Worm (Caenorhabditis elegans): ENCODE measurements around the gene ech-4.

ce11 chrII:10851110-10851509 lies 30.3 kb downstream of the ech-4 start:
- no peak for TF ChIP-seq F13C5.2 (tag; optimal IDR thresholded peaks at IDR 0.05)
- TF ChIP-seq B0310.2 (tag; optimal IDR thresholded peaks at IDR 0.05), result no peak
- no peak for TF ChIP-seq aly-1 (tag; optimal IDR thresholded peaks at IDR 0.05)
- no peak for TF ChIP-seq ama-1 (optimal IDR thresholded peaks at IDR 0.05)
- no peak for TF ChIP-seq tbx-37 (GFP tag; conservative IDR thresholded peaks at IDR 0.05)
- no peak for TF ChIP-seq sea-1 (GFP tag; conservative IDR thresholded peaks at IDR 0.05)
- TF ChIP-seq hnd-1 (tag; optimal IDR thresholded peaks at IDR 0.05), result no peak
